Worm (Caenorhabditis elegans) whole organism, late embryonic: Measurements from ENCODE around the gene odr-2.

ENCODE experiments used
- elt-2 ChIP-seq: sonication (generic microtip); optimal IDR thresholded peaks from 2 replicates; lab custom pipeline; 2016; ENCODE audit warnings: missing genetic modification reagents, missing genetic modification characterization, missing compliant biosample characterization
- hlh-30 ChIP-seq: sonication (generic microtip); optimal IDR thresholded peaks from 2 replicates; lab custom pipeline; 2017; ENCODE audit warnings: antibody characterized with exemption, missing genetic modification characterization, missing compliant biosample characterization; ENCODE audit not compliant: insufficient read depth
- nfya-1 ChIP-seq: sonication (generic microtip); optimal IDR thresholded peaks from 2 replicates; lab custom pipeline; 2017; ENCODE audit warnings: missing genetic modification characterization, mild to moderate bottlenecking, missing compliant biosample characterization, antibody characterized with exemption, moderate library complexity
- nhr-11 ChIP-seq: fragments of 150-350 bp; optimal IDR thresholded peaks from 2 replicates; lab custom pipeline; 2014; ENCODE audit warnings: missing biosample characterization, missing genetic modification characterization

DNA sequence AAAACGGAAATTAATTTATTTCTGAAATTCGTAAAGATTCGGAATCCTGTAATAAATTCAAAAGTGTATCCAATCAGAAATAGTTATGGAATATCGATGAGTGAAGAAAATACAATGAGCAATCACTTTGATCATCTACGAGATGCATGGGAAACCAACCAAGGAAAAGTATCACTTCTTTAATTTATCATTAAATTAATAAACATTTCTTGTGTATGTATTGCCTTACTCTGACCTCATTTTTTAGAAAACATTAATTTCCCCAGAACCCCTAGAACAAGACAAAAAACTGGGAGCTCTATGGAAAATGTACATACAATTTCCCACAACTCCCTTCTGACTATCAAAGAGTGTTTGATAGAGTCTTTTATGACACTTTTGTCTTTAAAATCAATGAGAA is 30.6 kb downstream of the odr-2 start, which contains the start of gene F10D2.16:
- no peak for TF ChIP-seq nhr-11
- TF ChIP-seq elt-2, result no peak
- TF ChIP-seq nfya-1 (tag; lab: Kevin White, UChicago), result no peak
- TF ChIP-seq hlh-30 (tag; lab: Kevin White, UChicago), result no peak
